Worm (Caenorhabditis elegans): ENCODE data around the gene clec-6.
A peak's percentile ranks its signal among the peaks of the same experiment; 100 is the strongest.

clec-6 gene

DNA sequence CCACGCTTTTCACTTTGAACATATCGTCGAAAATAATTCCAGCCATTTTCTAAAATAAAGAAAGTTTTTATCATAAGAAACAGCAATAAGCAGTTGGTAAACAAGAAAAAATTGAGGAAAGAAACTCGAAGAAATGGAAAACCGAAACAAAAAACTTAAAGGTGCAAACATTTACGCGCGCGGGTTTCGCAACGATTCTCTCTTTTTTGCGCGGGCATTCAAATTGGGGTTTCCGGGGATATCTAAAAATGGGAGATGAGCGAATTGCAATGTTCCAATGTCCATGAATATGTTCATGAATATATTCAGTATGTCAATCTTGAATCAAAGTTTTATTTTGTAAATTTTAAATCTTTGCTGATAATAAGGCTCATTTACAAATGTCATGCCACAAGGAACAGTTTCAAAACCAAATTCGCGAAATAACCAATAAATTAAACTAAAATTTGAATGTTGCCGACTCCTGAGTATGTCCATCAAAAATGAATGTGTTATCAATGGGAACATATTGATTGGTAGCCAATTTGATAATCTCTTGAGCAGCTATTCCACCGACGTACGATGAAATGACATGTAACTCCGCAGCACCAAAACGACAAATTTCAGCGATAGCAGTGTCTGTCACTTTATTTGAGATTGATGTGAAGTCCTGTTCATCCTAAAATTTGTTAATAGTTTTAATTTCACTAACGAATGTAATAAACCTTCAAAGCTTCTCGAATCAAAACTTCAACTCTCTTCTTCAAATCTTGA, 30.9 kb upstream of the clec-6 start, which contains the start of gene rpb-8 (continued):
- no peak for TF ChIP-seq nhr-25 (tag; optimal IDR thresholded peaks at IDR 0.05; ENCODE audit: borderline replicate concordance, insufficient read depth)
- no peak for TF ChIP-seq lin-1 (GFP tag; IDR thresholded peaks at IDR 0.05)
- no peak for TF ChIP-seq skn-1 (tag; optimal IDR thresholded peaks at IDR 0.05)
- no peak for TF ChIP-seq unc-62 (GFP tag; optimal IDR thresholded peaks at IDR 0.05 in 1 of 2)
- TF ChIP-seq unc-62 (tag; optimal IDR thresholded peaks at IDR 0.05), result no peak
- no peak for TF ChIP-seq cey-2 (tag; optimal IDR thresholded peaks at IDR 0.05; ENCODE audit: borderline replicate concordance, insufficient read depth)
- TF ChIP-seq nhr-77 (tag; optimal IDR thresholded peaks at IDR 0.05), result no peak
- TF ChIP-seq saeg-2 (GFP tag; IDR thresholded peaks at IDR 0.05), result no peak
- no peak for TF ChIP-seq daf-16 (GFP tag; optimal IDR thresholded peaks at IDR 0.05)
- TF ChIP-seq daf-16 (tag; optimal IDR thresholded peaks at IDR 0.05), result peak; percentile 44
- TF ChIP-seq nhr-111 (GFP tag; optimal IDR thresholded peaks at IDR 0.05), result no peak
- TF ChIP-seq ceh-28 (tag; optimal IDR thresholded peaks at IDR 0.05), result no peak
- TF ChIP-seq tag-97 (GFP tag; IDR thresholded peaks at IDR 0.05), result no peak
- no peak for TF ChIP-seq ceh-44 (GFP tag; IDR thresholded peaks at IDR 0.05)
- no peak for TF ChIP-seq nhr-102 (tag; optimal IDR thresholded peaks at IDR 0.05)
- no peak for TF ChIP-seq ceh-82 (tag; optimal IDR thresholded peaks at IDR 0.05)
- TF ChIP-seq ceh-32 (tag; optimal IDR thresholded peaks at IDR 0.05; ENCODE audit: poor library complexity), result no peak
- TF ChIP-seq daf-19 (GFP tag; conservative IDR thresholded peaks at IDR 0.05), result no peak
- no peak for TF ChIP-seq snpc-1.2 (GFP tag; IDR thresholded peaks at IDR 0.05)
- no peak for TF ChIP-seq ztf-7 (tag; optimal IDR thresholded peaks at IDR 0.05)
- TF ChIP-seq nhr-6 (tag; optimal IDR thresholded peaks at IDR 0.05), result peak; percentile 14
- TF ChIP-seq nhr-48 (tag; optimal IDR thresholded peaks at IDR 0.05), result no peak
- no peak for TF ChIP-seq lim-7 (GFP tag; IDR thresholded peaks at IDR 0.05)
- TF ChIP-seq hlh-11 (tag; optimal IDR thresholded peaks at IDR 0.05), result no peak
- TF ChIP-seq hlh-30 (tag; optimal IDR thresholded peaks at IDR 0.05; ENCODE audit: insufficient read depth), result peak; percentile 23
- TF ChIP-seq zfp-3 (GFP tag; conservative IDR thresholded peaks at IDR 0.05), result no peak
- TF ChIP-seq mdt-29 (GFP tag; IDR thresholded peaks at IDR 0.05), result no peak
- peak in 1 of 2 experiments; percentile 28 for TF ChIP-seq hif-1 (tag; optimal IDR thresholded peaks at IDR 0.05)
- no peak for TF ChIP-seq unc-130 (GFP tag; optimal IDR thresholded peaks at IDR 0.05)
- TF ChIP-seq lin-15B (tag; optimal IDR thresholded peaks at IDR 0.05), result no peak
- no peak for TF ChIP-seq F26F4.8 (GFP tag; conservative IDR thresholded peaks at IDR 0.05)
- TF ChIP-seq zip-2 (tag; optimal IDR thresholded peaks at IDR 0.05), result no peak
- no peak for TF ChIP-seq egl-27 (tag; optimal IDR thresholded peaks at IDR 0.05)
- TF ChIP-seq zag-1 (tag; optimal IDR thresholded peaks at IDR 0.05), result no peak
- TF ChIP-seq lin-39 (tag; optimal IDR thresholded peaks at IDR 0.05), result no peak
- TF ChIP-seq F37D6.2 (tag; optimal IDR thresholded peaks at IDR 0.05), result no peak
- no peak for TF ChIP-seq duxl-1 (tag; optimal IDR thresholded peaks at IDR 0.05; ENCODE audit: poor library complexity)
- TF ChIP-seq sdz-12 (GFP tag; optimal IDR thresholded peaks at IDR 0.05), result no peak
- TF ChIP-seq nhr-10 (tag; optimal IDR thresholded peaks at IDR 0.05), result no peak
- no peak for TF ChIP-seq nhr-237 (tag; optimal IDR thresholded peaks at IDR 0.05)
- no peak for TF ChIP-seq F44E2.7 (GFP tag; IDR thresholded peaks at IDR 0.05)
- TF ChIP-seq T20F7.1 (GFP tag; optimal IDR thresholded peaks at IDR 0.05), result no peak
- TF ChIP-seq snpc-4 (tag; optimal IDR thresholded peaks at IDR 0.05), result no peak
- TF ChIP-seq D1046.2 (GFP tag; IDR thresholded peaks at IDR 0.05), result no peak
- TF ChIP-seq ces-1 (GFP tag; optimal IDR thresholded peaks at IDR 0.05), result no peak
- TF ChIP-seq mdl-1 (tag; optimal IDR thresholded peaks at IDR 0.05), result no peak
- no peak for TF ChIP-seq egl-43 (GFP tag; IDR thresholded peaks at IDR 0.05)
- TF ChIP-seq madf-5 (GFP tag; IDR thresholded peaks at IDR 0.05), result no peak
- no peak for TF ChIP-seq daf-12 (tag; optimal IDR thresholded peaks at IDR 0.05)
- 0 out of 2 replicates have a peak, but pooled peaks have one; percentile 34 for TF ChIP-seq dmd-6 (GFP tag; IDR thresholded peaks at IDR 0.05)
- peak; percentile 16 for TF ChIP-seq rbr-2 (tag; optimal IDR thresholded peaks at IDR 0.05)
